Worm (Caenorhabditis elegans) whole organism, young adult: ENCODE data around the gene F13A2.10.
A peak's percentile ranks its signal among the peaks of the same experiment; 100 is the strongest.

Experiments
- B0336.3 ChIP-seq: fragments of 200-800 bp; sonication (Bioruptor generic); IDR thresholded peaks from 2 replicates; pipeline ENCODE4 v1.3.6; 2022; ENCODE audit warnings: missing genetic modification characterization, missing compliant biosample characterization
- C06A6.2 ChIP-seq: fragments of 200-800 bp; sonication (Bioruptor generic); conservative IDR thresholded peaks from 2 replicates; pipeline ENCODE4 v1.3.6; 2022; ENCODE audit warnings: missing genetic modification characterization, missing compliant biosample characterization
- D2030.7 ChIP-seq: fragments of 200-800 bp; sonication (Bioruptor generic); IDR thresholded peaks from 2 replicates; pipeline ENCODE4 v1.3.6; 2022; ENCODE audit warnings: missing genetic modification reagents, missing genetic modification characterization, missing compliant biosample characterization
- F37B4.10 ChIP-seq: fragments of 200-800 bp; sonication (Bioruptor generic); IDR thresholded peaks from 2 replicates; pipeline ENCODE4 v1.3.6; 2022; ENCODE audit warnings: missing genetic modification characterization, missing compliant biosample characterization
- F39B2.1 ChIP-seq: fragments of 200-800 bp; sonication (Bioruptor generic); IDR thresholded peaks from 2 replicates; pipeline ENCODE4 v1.3.6; 2022; ENCODE audit warnings: missing genetic modification reagents, missing genetic modification characterization, missing compliant biosample characterization
- F55B11.4 ChIP-seq: sonication (generic microtip); optimal IDR thresholded peaks from 2 replicates; lab custom pipeline; 2016; ENCODE audit warnings: missing compliant biosample characterization, missing genetic modification characterization, borderline replicate concordance; ENCODE audit not compliant: insufficient read depth
- T07F8.4 ChIP-seq: sonication (generic microtip); optimal IDR thresholded peaks from 2 replicates; lab custom pipeline; 2016; ENCODE audit warnings: mild to moderate bottlenecking, missing genetic modification characterization, moderate library complexity, missing compliant biosample characterization
- T26A5.8 ChIP-seq: sonication (generic microtip); optimal IDR thresholded peaks from 2 replicates; lab custom pipeline; 2016; ENCODE audit warnings: missing genetic modification characterization, missing compliant biosample characterization
- ZK185.1 ChIP-seq: sonication (generic microtip); optimal IDR thresholded peaks from 2 replicates; lab custom pipeline; 2016; ENCODE audit warnings: mild to moderate bottlenecking, missing genetic modification characterization, missing compliant biosample characterization; ENCODE audit not compliant: poor library complexity, severe bottlenecking
- atf-7 ChIP-seq: sonication (generic microtip); optimal IDR thresholded peaks from 2 replicates; lab custom pipeline; 2017; ENCODE audit warnings: mild to moderate bottlenecking, missing genetic modification characterization, missing compliant biosample characterization
- cebp-1 ChIP-seq, 2 experiments: fragments of 200-800 bp in 1 of 2; sonication (Bioruptor generic) in 1 of 2; sonication (generic microtip) in 1 of 2; IDR thresholded peaks in 1 of 2; optimal IDR thresholded peaks in 1 of 2; 2 replicates each; pipeline versions ENCODE4 v1.3.6 to Lab custom; 2017 to 2022; ENCODE audit warnings: missing compliant biosample characterization in 2 of 2, missing genetic modification characterization in 2 of 2, mild to moderate bottlenecking in 1 of 2, missing genetic modification reagents in 1 of 2, moderate library complexity in 1 of 2
- ceh-27 ChIP-seq: fragments of 200-800 bp; sonication (Bioruptor generic); optimal IDR thresholded peaks from 2 replicates; lab custom pipeline; 2018; ENCODE audit warnings: mild to moderate bottlenecking, missing genetic modification characterization, moderate library complexity, missing compliant biosample characterization
- die-1 ChIP-seq: sonication (generic microtip); optimal IDR thresholded peaks from 2 replicates; lab custom pipeline; 2016; ENCODE audit warnings: missing genotype, mild to moderate bottlenecking, missing genetic modification characterization, missing compliant biosample characterization
- dpl-1 ChIP-seq: fragments of 150-350 bp; optimal IDR thresholded peaks from 2 replicates; lab custom pipeline; 2014; ENCODE audit warnings: missing biosample characterization, missing genetic modification reagents, missing genetic modification characterization
- gei-17 ChIP-seq: fragments of 200-800 bp; sonication (Bioruptor generic); optimal IDR thresholded peaks from 2 replicates; lab custom pipeline; 2018; ENCODE audit warnings: mild to moderate bottlenecking, missing genetic modification characterization, missing compliant biosample characterization
- him-1 ChIP-seq: sonication (generic microtip); optimal IDR thresholded peaks from 2 replicates; lab custom pipeline; 2016; ENCODE audit warnings: missing genotype, missing genetic modification reagents, missing genetic modification characterization, missing compliant biosample characterization
- hlh-26 ChIP-seq: fragments of 200-800 bp; sonication (Bioruptor generic); conservative IDR thresholded peaks from 2 replicates; pipeline ENCODE4 v1.3.6; 2022; ENCODE audit warnings: missing genetic modification reagents, missing genetic modification characterization, missing compliant biosample characterization
- hrde-1 ChIP-seq: sonication (generic microtip); optimal IDR thresholded peaks from 2 replicates; lab custom pipeline; 2016; ENCODE audit warnings: missing genetic modification characterization, mild to moderate bottlenecking, missing compliant biosample characterization, moderate library complexity, missing genotype, missing genetic modification reagents, borderline replicate concordance
- hsf-1 ChIP-seq: fragments of 200-800 bp; sonication (Bioruptor generic); IDR thresholded peaks from 2 replicates; pipeline ENCODE4 v1.3.6; 2022; ENCODE audit warnings: missing genetic modification reagents, missing genetic modification characterization, missing compliant biosample characterization
- lag-1 ChIP-seq: fragments of 200-800 bp; sonication (Bioruptor generic); IDR thresholded peaks from 2 replicates; pipeline ENCODE4 v1.3.6; 2022; ENCODE audit warnings: missing genetic modification reagents, missing genetic modification characterization, missing compliant biosample characterization
- lin-26 ChIP-seq: fragments of 200-800 bp; sonication (Bioruptor generic); IDR thresholded peaks from 2 replicates; pipeline ENCODE4 v1.3.6; 2022; ENCODE audit warnings: missing genetic modification reagents, missing genetic modification characterization, missing compliant biosample characterization
- mcd-1 ChIP-seq: fragments of 200-800 bp; sonication (Bioruptor generic); IDR thresholded peaks from 2 replicates; pipeline ENCODE4 v1.3.6; 2022; ENCODE audit warnings: missing genetic modification reagents, missing genetic modification characterization, missing compliant biosample characterization
- mel-28 ChIP-seq: sonication (generic microtip); optimal IDR thresholded peaks from 2 replicates; lab custom pipeline; 2016; ENCODE audit warnings: borderline replicate concordance, mild to moderate bottlenecking, missing genetic modification characterization, missing compliant biosample characterization
- mxl-1 ChIP-seq: sonication (generic microtip); optimal IDR thresholded peaks from 2 replicates; lab custom pipeline; 2016; ENCODE audit warnings: missing genetic modification characterization, missing compliant biosample characterization
- nfya-2 ChIP-seq: fragments of 200-800 bp; sonication (Bioruptor generic); IDR thresholded peaks from 2 replicates; pipeline ENCODE4 v1.3.6; 2022; ENCODE audit warnings: missing genetic modification reagents, missing genetic modification characterization, missing compliant biosample characterization
- nhr-179 ChIP-seq: sonication (generic microtip); optimal IDR thresholded peaks from 2 replicates; lab custom pipeline; 2016; ENCODE audit warnings: mild to moderate bottlenecking, missing genetic modification characterization, missing compliant biosample characterization
- nhr-27 ChIP-seq: fragments of 200-800 bp; sonication (Bioruptor generic); optimal IDR thresholded peaks from 2 replicates; lab custom pipeline; 2018; ENCODE audit warnings: mild to moderate bottlenecking, missing genetic modification characterization, moderate library complexity, missing compliant biosample characterization
- nhr-90 ChIP-seq: sonication (generic microtip); optimal IDR thresholded peaks from 2 replicates; lab custom pipeline; 2016; ENCODE audit warnings: missing genotype, mild to moderate bottlenecking, missing genetic modification characterization, missing compliant biosample characterization
- rcor-1 ChIP-seq: fragments of 200-800 bp; sonication (Bioruptor generic); IDR thresholded peaks from 2 replicates; pipeline ENCODE4 v1.3.6; 2022; ENCODE audit warnings: missing genetic modification reagents, missing genetic modification characterization, missing compliant biosample characterization
- repo-1 ChIP-seq: sonication (generic microtip); optimal IDR thresholded peaks from 2 replicates; lab custom pipeline; 2017; ENCODE audit warnings: mild to moderate bottlenecking, missing genetic modification characterization, missing compliant biosample characterization
- sptf-2 ChIP-seq: fragments of 200-800 bp; sonication (Bioruptor generic); optimal IDR thresholded peaks from 2 replicates; lab custom pipeline; 2018; ENCODE audit warnings: mild to moderate bottlenecking, missing genetic modification characterization, missing compliant biosample characterization
- tlf-1 ChIP-seq: fragments of 200-800 bp; sonication (Bioruptor generic); optimal IDR thresholded peaks from 2 replicates; lab custom pipeline; 2018; ENCODE audit warnings: mild to moderate bottlenecking, missing genetic modification characterization, missing compliant biosample characterization
- xnd-1 ChIP-seq: sonication (generic microtip); optimal IDR thresholded peaks from 2 replicates; lab custom pipeline; 2016; ENCODE audit warnings: missing genotype, missing genetic modification reagents, missing genetic modification characterization, missing compliant biosample characterization
- zfh-2 ChIP-seq: fragments of 200-800 bp; sonication (Bioruptor generic); conservative IDR thresholded peaks from 2 replicates; pipeline ENCODE4 v1.3.6; 2022; ENCODE audit warnings: missing genetic modification reagents, missing genetic modification characterization, missing compliant biosample characterization
- ztf-26 ChIP-seq: sonication (generic microtip); optimal IDR thresholded peaks from 2 replicates; lab custom pipeline; 2017; ENCODE audit warnings: missing genetic modification characterization, missing compliant biosample characterization
- ztf-6 ChIP-seq: fragments of 200-800 bp; sonication (Bioruptor generic); IDR thresholded peaks from 2 replicates; pipeline ENCODE4 v1.3.6; 2022; ENCODE audit warnings: missing genetic modification reagents, missing genetic modification characterization, missing compliant biosample characterization

Gene F13A2.10

ce11 chrV:4370515-4370914, 15.6 kb downstream of the F13A2.10 start:
- TF ChIP-seq zfh-2 (GFP tag; lab: Robert Waterston, UW) (peak; percentile 68), tlf-1 (GFP tag; lab: Kevin White, UChicago) (no peak)

ce11 chrV:4366440-4366839, 19.6 kb downstream of the F13A2.10 start, which contains the start of gene F32D1.11:
F32D1.11 (minus strand) TSS chrV:4366540.
- TF ChIP-seq mcd-1 (GFP tag; lab: Robert Waterston, UW) (no peak), C06A6.2 (no peak), hlh-26 (GFP tag; lab: Robert Waterston, UW) (no peak), ztf-6 (GFP tag; lab: Robert Waterston, UW) (no peak), dpl-1 (GFP tag; lab: Kevin White, UChicago) (no peak), ztf-26 (tag; lab: Kevin White, UChicago) (no peak), lag-1 (GFP tag; lab: Robert Waterston, UW) (no peak), F37B4.10 (GFP tag; lab: Robert Waterston, UW) (no peak), him-1 (tag; lab: Kevin White, UChicago) (no peak), F55B11.4 (no peak), hsf-1 (GFP tag; lab: Robert Waterston, UW) (no peak), T26A5.8 (tag; lab: Kevin White, UChicago) (no peak), die-1 (tag; lab: Kevin White, UChicago) (no peak)

- TF ChIP-seq T07F8.4 (tag; lab: Kevin White, UChicago) (no peak), B0336.3 (no peak), hsf-1 (GFP tag; lab: Robert Waterston, UW) (no peak), mxl-1 (tag; lab: Kevin White, UChicago) (no peak), mel-28 (no peak), lin-26 (GFP tag; lab: Robert Waterston, UW) (no peak), atf-7 (tag; lab: Kevin White, UChicago) (no peak), nhr-27 (tag; lab: Kevin White, UChicago) (no peak), cebp-1 (GFP tag; IDR thresholded peaks at IDR 0.05; lab: Robert Waterston, UW) (no peak), cebp-1 (tag; optimal IDR thresholded peaks at IDR 0.05; lab: Kevin White, UChicago) (no peak), rcor-1 (GFP tag; lab: Robert Waterston, UW) (no peak), F39B2.1 (no peak), lag-1 (GFP tag; lab: Robert Waterston, UW) (no peak), repo-1 (tag; lab: Kevin White, UChicago) (no peak), nhr-179 (tag; lab: Kevin White, UChicago) (no peak), zfh-2 (GFP tag; lab: Robert Waterston, UW) (no peak), D2030.7 (GFP tag; lab: Robert Waterston, UW) (no peak), gei-17 (GFP tag; lab: Kevin White, UChicago) (no peak), nhr-90 (tag; lab: Kevin White, UChicago) (no peak)
These were observed 21.6 kb downstream of the F13A2.10 start, which contains the start of gene grl-13 for ce11 chrV:4364517-4364916. grl-13 (minus strand) TSS chrV:4364617.

- TF ChIP-seq F37B4.10 (GFP tag; lab: Robert Waterston, UW) (no peak), T26A5.8 (tag; lab: Kevin White, UChicago) (no peak), rcor-1 (GFP tag; lab: Robert Waterston, UW) (no peak), ceh-27 (GFP tag; lab: Kevin White, UChicago) (no peak), hrde-1 (tag; lab: Kevin White, UChicago) (no peak), xnd-1 (tag; lab: Kevin White, UChicago) (no peak), nfya-2 (no peak), F55B11.4 (no peak), sptf-2 (no peak), mxl-1 (tag; lab: Kevin White, UChicago) (no peak), ZK185.1 (tag; lab: Kevin White, UChicago) (no peak), dpl-1 (GFP tag; lab: Kevin White, UChicago) (no peak)
These were observed 24.6 kb downstream of the F13A2.10 start, which contains the start of gene F32D1.3 for ce11 chrV:4361505-4361904. F32D1.3 (minus strand) TSS chrV:4361569.
